Worm (Caenorhabditis elegans) whole organism, late embryonic: Measurements from ENCODE around the gene pges-2.
A peak's percentile ranks its signal among the peaks of the same experiment; 100 is the strongest.

Experiments
- F13H6.1 ChIP-seq: sonication (generic microtip); optimal IDR thresholded peaks from 2 replicates; lab custom pipeline; 2016; ENCODE audit warnings: missing genetic modification characterization, missing compliant biosample characterization
- Y22D7AL.16 ChIP-seq: sonication (generic microtip); optimal IDR thresholded peaks from 2 replicates; lab custom pipeline; 2016; ENCODE audit warnings: missing genetic modification characterization, missing compliant biosample characterization
- ceh-14 ChIP-seq: sonication (generic microtip); optimal IDR thresholded peaks from 2 replicates; lab custom pipeline; 2016; ENCODE audit warnings: missing genotype, missing genetic modification characterization, missing compliant biosample characterization
- ceh-18 ChIP-seq: sonication (generic microtip); optimal IDR thresholded peaks from 2 replicates; lab custom pipeline; 2016; ENCODE audit warnings: missing genetic modification characterization, missing compliant biosample characterization
- ceh-22 ChIP-seq: sonication (generic microtip); optimal IDR thresholded peaks from 2 replicates; lab custom pipeline; 2017; ENCODE audit warnings: missing biosample characterization, missing genetic modification characterization
- ceh-31 ChIP-seq: sonication (generic microtip); optimal IDR thresholded peaks from 2 replicates; lab custom pipeline; 2016; ENCODE audit warnings: missing genetic modification characterization, missing compliant biosample characterization
- ceh-34 ChIP-seq: sonication (generic microtip); optimal IDR thresholded peaks from 2 replicates; lab custom pipeline; 2016; ENCODE audit warnings: mild to moderate bottlenecking, missing genetic modification characterization, missing compliant biosample characterization
- ceh-48 ChIP-seq: sonication (generic microtip); optimal IDR thresholded peaks from 2 replicates; lab custom pipeline; 2016; ENCODE audit warnings: missing genetic modification characterization, inconsistent platforms, missing compliant biosample characterization
- ceh-6 ChIP-seq: fragments of 200-800 bp; sonication (Bioruptor generic); optimal IDR thresholded peaks from 2 replicates; lab custom pipeline; 2018; ENCODE audit warnings: mild to moderate bottlenecking, missing genetic modification characterization, missing compliant biosample characterization
- ceh-9 ChIP-seq: sonication (generic microtip); optimal IDR thresholded peaks from 2 replicates; lab custom pipeline; 2016; ENCODE audit warnings: mild to moderate bottlenecking, missing genetic modification characterization, inconsistent platforms, missing compliant biosample characterization
- che-1 ChIP-seq: sonication (generic microtip); optimal IDR thresholded peaks from 2 replicates; lab custom pipeline; 2016; ENCODE audit warnings: mild to moderate bottlenecking, missing genetic modification characterization, missing compliant biosample characterization
- dve-1 ChIP-seq: sonication (generic microtip); optimal IDR thresholded peaks from 2 replicates; lab custom pipeline; 2017; ENCODE audit warnings: antibody characterized with exemption, mild to moderate bottlenecking, missing genetic modification characterization, missing compliant biosample characterization
- elt-2 ChIP-seq: sonication (generic microtip); optimal IDR thresholded peaks from 2 replicates; lab custom pipeline; 2016; ENCODE audit warnings: missing genetic modification reagents, missing genetic modification characterization, missing compliant biosample characterization
- ets-4 ChIP-seq: sonication (generic microtip); optimal IDR thresholded peaks from 2 replicates; lab custom pipeline; 2016; ENCODE audit warnings: missing genetic modification characterization, missing compliant biosample characterization
- eyg-1 ChIP-seq: sonication (generic microtip); optimal IDR thresholded peaks from 2 replicates; lab custom pipeline; 2016; ENCODE audit warnings: missing genotype, missing genetic modification characterization, missing compliant biosample characterization
- fax-1 ChIP-seq: sonication (generic microtip); optimal IDR thresholded peaks from 2 replicates; lab custom pipeline; 2016; ENCODE audit warnings: missing genotype, missing genetic modification characterization, missing compliant biosample characterization
- fkh-10 ChIP-seq: fragments of 150-350 bp; optimal IDR thresholded peaks from 2 replicates; lab custom pipeline; 2014; ENCODE audit warnings: missing biosample characterization, missing genetic modification reagents, missing genetic modification characterization
- gmeb-2 ChIP-seq: sonication (generic microtip); optimal IDR thresholded peaks from 2 replicates; lab custom pipeline; 2016; ENCODE audit warnings: missing genetic modification characterization, inconsistent platforms, missing compliant biosample characterization
- hlh-13 ChIP-seq: fragments of 200-800 bp; sonication (Bioruptor generic); optimal IDR thresholded peaks from 2 replicates; lab custom pipeline; 2018; ENCODE audit warnings: mild to moderate bottlenecking, missing genetic modification characterization, missing compliant biosample characterization
- hlh-15 ChIP-seq: sonication (generic microtip); optimal IDR thresholded peaks from 2 replicates; lab custom pipeline; 2016; ENCODE audit warnings: missing genetic modification characterization, missing compliant biosample characterization
- hlh-30 ChIP-seq: sonication (generic microtip); optimal IDR thresholded peaks from 2 replicates; lab custom pipeline; 2017; ENCODE audit warnings: antibody characterized with exemption, missing genetic modification characterization, missing compliant biosample characterization; ENCODE audit not compliant: insufficient read depth
- hlh-6 ChIP-seq: sonication (generic microtip); optimal IDR thresholded peaks from 2 replicates; lab custom pipeline; 2016; ENCODE audit warnings: missing genotype, missing genetic modification characterization, missing compliant biosample characterization
- hlh-8 ChIP-seq: sonication (generic microtip); optimal IDR thresholded peaks from 2 replicates; lab custom pipeline; 2016; ENCODE audit warnings: missing genotype, missing genetic modification characterization, missing compliant biosample characterization
- lim-6 ChIP-seq: sonication (generic microtip); optimal IDR thresholded peaks from 2 replicates; lab custom pipeline; 2016; ENCODE audit warnings: missing genetic modification characterization, missing compliant biosample characterization
- lin-11 ChIP-seq: fragments of 200-800 bp; sonication (Bioruptor generic); optimal IDR thresholded peaks from 2 replicates; lab custom pipeline; 2018; ENCODE audit warnings: mild to moderate bottlenecking, missing genetic modification characterization, missing compliant biosample characterization
- mec-3 ChIP-seq: sonication (generic microtip); optimal IDR thresholded peaks from 2 replicates; lab custom pipeline; 2016; ENCODE audit warnings: borderline replicate concordance, missing genetic modification characterization, missing compliant biosample characterization
- nfya-1 ChIP-seq: sonication (generic microtip); optimal IDR thresholded peaks from 2 replicates; lab custom pipeline; 2017; ENCODE audit warnings: missing genetic modification characterization, mild to moderate bottlenecking, missing compliant biosample characterization, antibody characterized with exemption, moderate library complexity
- nhr-232 ChIP-seq: sonication (generic microtip); optimal IDR thresholded peaks from 2 replicates; lab custom pipeline; 2016; ENCODE audit warnings: missing genetic modification characterization, missing compliant biosample characterization
- pat-9 ChIP-seq: fragments of 200-800 bp; sonication (Bioruptor generic); optimal IDR thresholded peaks from 2 replicates; lab custom pipeline; 2018; ENCODE audit warnings: mild to moderate bottlenecking, missing genetic modification characterization, moderate library complexity, missing compliant biosample characterization
- pax-1 ChIP-seq: fragments of 150-350 bp; optimal IDR thresholded peaks from 2 replicates; lab custom pipeline; 2014; ENCODE audit warnings: missing biosample characterization, missing genetic modification characterization
- pha-2 ChIP-seq: sonication (generic microtip); optimal IDR thresholded peaks from 2 replicates; lab custom pipeline; 2017; ENCODE audit warnings: mild to moderate bottlenecking, missing genetic modification characterization, missing compliant biosample characterization
- pros-1 ChIP-seq: fragments of 150-350 bp; optimal IDR thresholded peaks from 2 replicates; lab custom pipeline; 2014; ENCODE audit warnings: missing biosample characterization, missing genetic modification reagents, missing genetic modification characterization
- rnt-1 ChIP-seq: sonication (generic microtip); optimal IDR thresholded peaks from 2 replicates; lab custom pipeline; 2016; ENCODE audit warnings: missing genetic modification characterization, missing compliant biosample characterization
- sdc-2 ChIP-seq: sonication (generic microtip); optimal IDR thresholded peaks from 2 replicates; lab custom pipeline; 2016; ENCODE audit warnings: missing genotype, missing genetic modification characterization, missing compliant biosample characterization
- sox-4 ChIP-seq: sonication (generic microtip); optimal IDR thresholded peaks from 2 replicates; lab custom pipeline; 2017; ENCODE audit warnings: mild to moderate bottlenecking, missing genetic modification characterization, inconsistent platforms, missing compliant biosample characterization
- syd-9 ChIP-seq: sonication (generic microtip); optimal IDR thresholded peaks from 2 replicates; lab custom pipeline; 2016; ENCODE audit warnings: mild to moderate bottlenecking, missing genetic modification characterization, moderate library complexity, missing compliant biosample characterization
- tbx-2 ChIP-seq: sonication (generic microtip); optimal IDR thresholded peaks from 2 replicates; lab custom pipeline; 2016; ENCODE audit warnings: missing genetic modification characterization, missing compliant biosample characterization
- unc-3 ChIP-seq, 2 experiments: fragments of 200-800 bp in 1 of 2; sonication (Bioruptor generic) in 1 of 2; sonication (generic microtip) in 1 of 2; conservative IDR thresholded peaks in 1 of 2; optimal IDR thresholded peaks in 1 of 2; 2 replicates each; pipeline versions ENCODE4 v1.3.6 to Lab custom; 2016 to 2022; ENCODE audit warnings: missing compliant biosample characterization in 2 of 2, missing genetic modification characterization in 2 of 2, missing genetic modification reagents in 1 of 2
- unc-42 ChIP-seq: sonication (generic microtip); optimal IDR thresholded peaks from 2 replicates; lab custom pipeline; 2016; ENCODE audit warnings: missing genotype, missing genetic modification characterization, missing compliant biosample characterization
- unc-55 ChIP-seq: sonication (generic microtip); optimal IDR thresholded peaks from 2 replicates; lab custom pipeline; 2017; ENCODE audit warnings: missing biosample characterization, missing genetic modification reagents, missing genetic modification characterization
- unc-86 ChIP-seq: sonication (generic microtip); optimal IDR thresholded peaks from 2 replicates; lab custom pipeline; 2016; ENCODE audit warnings: missing genetic modification characterization, missing compliant biosample characterization
- ztf-16 ChIP-seq: sonication (generic microtip); optimal IDR thresholded peaks from 2 replicates; lab custom pipeline; 2017; ENCODE audit warnings: missing genetic modification characterization, missing compliant biosample characterization

pges-2 gene

DNA sequence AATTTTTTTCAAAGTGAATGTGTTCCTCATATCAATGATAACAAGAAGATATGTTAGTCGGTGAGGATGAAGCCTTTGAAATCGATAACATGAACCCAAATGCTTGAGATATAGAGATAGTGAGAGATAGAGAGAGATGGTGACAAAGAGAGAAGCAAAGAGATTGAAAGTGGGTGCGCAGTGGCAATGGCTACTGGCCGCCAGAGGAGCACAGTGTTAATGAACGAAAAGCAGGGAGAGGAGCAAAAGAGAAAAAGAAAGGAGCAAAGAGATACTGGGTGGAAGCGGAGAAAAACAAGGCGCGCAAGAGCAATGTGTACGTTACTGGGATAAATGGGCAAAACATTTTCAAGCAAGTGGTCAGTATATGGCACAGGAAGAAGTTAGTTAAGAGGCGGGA lies 23.0 kb downstream of the pges-2 start:
- TF ChIP-seq ceh-31 (tag; lab: Kevin White, UChicago), result peak; percentile 75
- TF ChIP-seq nfya-1, result peak; percentile 67
- no peak for TF ChIP-seq mec-3 (tag; lab: Kevin White, UChicago)
- TF ChIP-seq ceh-14 (tag; lab: Kevin White, UChicago), result peak; percentile 30
- TF ChIP-seq lin-11, result no peak
- peak; percentile 23 for TF ChIP-seq rnt-1 (tag; lab: Kevin White, UChicago)
- TF ChIP-seq tbx-2 (tag; lab: Kevin White, UChicago), result peak; percentile 58
- no peak for TF ChIP-seq unc-3 (GFP tag; conservative IDR thresholded peaks at IDR 0.05; lab: Robert Waterston, UW)
- no peak for TF ChIP-seq unc-3 (tag; optimal IDR thresholded peaks at IDR 0.05; lab: Kevin White, UChicago)
- TF ChIP-seq eyg-1 (tag; lab: Kevin White, UChicago), result no peak
- TF ChIP-seq fax-1 (tag; lab: Kevin White, UChicago), result peak; percentile 51
- TF ChIP-seq ceh-48 (tag; lab: Kevin White, UChicago), result no peak
- TF ChIP-seq ceh-9 (tag; lab: Kevin White, UChicago), result no peak
- TF ChIP-seq lim-6 (tag; lab: Kevin White, UChicago), result no peak
- peak; percentile 12 for TF ChIP-seq hlh-6 (tag; lab: Kevin White, UChicago)
- peak; percentile 40 for TF ChIP-seq unc-55 (GFP tag; lab: Kevin White, UChicago)
- no peak for TF ChIP-seq syd-9
- peak; percentile 40 for TF ChIP-seq unc-42 (tag; lab: Kevin White, UChicago)
- no peak for TF ChIP-seq Y22D7AL.16 (tag; lab: Kevin White, UChicago)
- TF ChIP-seq hlh-13, result no peak
- TF ChIP-seq F13H6.1 (tag; lab: Kevin White, UChicago), result peak; percentile 43
- no peak for TF ChIP-seq sox-4
- peak; percentile 69 for TF ChIP-seq ceh-18 (tag; lab: Kevin White, UChicago)
- no peak for TF ChIP-seq hlh-15 (tag; lab: Kevin White, UChicago)
- no peak for TF ChIP-seq che-1
- no peak for TF ChIP-seq ceh-6 (GFP tag; lab: Kevin White, UChicago)
- no peak for TF ChIP-seq gmeb-2 (tag; lab: Kevin White, UChicago)

DNA sequence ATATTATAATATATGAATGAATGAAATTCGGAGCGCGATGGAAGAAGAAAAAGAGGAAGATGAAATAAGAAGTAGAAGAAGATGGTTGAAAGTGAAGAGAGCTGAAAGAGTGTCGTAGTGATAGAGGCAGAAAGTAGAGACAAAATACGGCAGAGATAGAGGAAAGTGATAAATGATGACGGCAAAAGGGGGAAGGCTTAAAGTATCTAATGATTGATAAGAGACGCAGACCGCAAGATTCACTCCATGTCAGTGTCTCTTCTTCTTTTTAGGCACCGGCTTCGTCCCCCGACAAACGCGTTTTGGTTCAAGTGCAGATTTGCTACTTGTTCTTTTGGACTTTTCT lies 25.3 kb downstream of the pges-2 start:
- TF ChIP-seq hlh-8 (tag; lab: Kevin White, UChicago), result no peak
- no peak for TF ChIP-seq pha-2
- no peak for TF ChIP-seq ets-4 (tag; lab: Kevin White, UChicago)
- TF ChIP-seq hlh-13, result no peak
- no peak for TF ChIP-seq lin-11
- TF ChIP-seq ceh-18 (tag; lab: Kevin White, UChicago), result peak; percentile 13
- TF ChIP-seq hlh-30 (tag; lab: Kevin White, UChicago), result no peak
- peak; percentile 57 for TF ChIP-seq unc-55 (GFP tag; lab: Kevin White, UChicago)
- peak; percentile 61 for TF ChIP-seq dve-1 (tag; lab: Kevin White, UChicago)
- TF ChIP-seq elt-2 (tag; lab: Kevin White, UChicago), result peak; percentile 59
- TF ChIP-seq unc-42 (tag; lab: Kevin White, UChicago), result no peak
- TF ChIP-seq ceh-22 (tag; lab: Kevin White, UChicago), result peak; percentile 6
- TF ChIP-seq ceh-34 (tag; lab: Kevin White, UChicago), result no peak
- TF ChIP-seq gmeb-2 (tag; lab: Kevin White, UChicago), result no peak
- no peak for TF ChIP-seq sdc-2 (tag; lab: Kevin White, UChicago)
- no peak for TF ChIP-seq pat-9 (tag; lab: Kevin White, UChicago)
- peak; percentile 49 for TF ChIP-seq pros-1 (tag; lab: Kevin White, UChicago)
- no peak for TF ChIP-seq fkh-10 (GFP tag; lab: Kevin White, UChicago)
- TF ChIP-seq nhr-232 (tag; lab: Kevin White, UChicago), result no peak
- no peak for TF ChIP-seq ceh-48 (tag; lab: Kevin White, UChicago)
- TF ChIP-seq hlh-15 (tag; lab: Kevin White, UChicago), result no peak
- no peak for TF ChIP-seq pax-1 (tag; lab: Kevin White, UChicago)
- no peak for TF ChIP-seq unc-86 (tag; lab: Kevin White, UChicago)
- no peak for TF ChIP-seq ztf-16
